Worm (Caenorhabditis elegans): ENCODE measurements around the gene pph-6.

ce11 chrIII:3471403-3472053 lies 10.0 kb downstream of the pph-6 start, which contains the start of gene rsu-1:
- TF ChIP-seq mep-1 (tag; optimal IDR thresholded peaks at IDR 0.05) (peak; percentile 61), elt-3 (tag; optimal IDR thresholded peaks at IDR 0.05) (no peak), ceh-39 (tag; optimal IDR thresholded peaks at IDR 0.05) (no peak), nhr-12 (tag; optimal IDR thresholded peaks at IDR 0.05) (no peak), snpc-4 (tag; optimal IDR thresholded peaks at IDR 0.05) (no peak), lin-13 (tag; optimal IDR thresholded peaks at IDR 0.05) (no peak), nhr-2 (tag; optimal IDR thresholded peaks at IDR 0.05) (no peak), unc-62 (GFP tag; optimal IDR thresholded peaks at IDR 0.05) (peak; percentile 81), mab-5 (tag; optimal IDR thresholded peaks at IDR 0.05) (no peak), lsy-2 (tag; optimal IDR thresholded peaks at IDR 0.05) (peak; percentile 60)

Measured in whole organism, mixed stage, embryonic.